Worm (Caenorhabditis elegans) whole organism, L2 larva: ENCODE data around the gene D1054.5.

Experiments used
- C34F6.9 ChIP-seq: fragments of 150-350 bp; optimal IDR thresholded peaks from 2 replicates; lab custom pipeline; 2014; ENCODE audit warnings: missing biosample characterization, missing genetic modification characterization
- F13H6.1 ChIP-seq: sonication (generic microtip); optimal IDR thresholded peaks from 2 replicates; lab custom pipeline; 2016; ENCODE audit warnings: missing genetic modification characterization, missing compliant biosample characterization
- R02D3.7 ChIP-seq: fragments of 150-350 bp; optimal IDR thresholded peaks from 2 replicates; lab custom pipeline; 2014; ENCODE audit warnings: missing biosample characterization, missing genetic modification characterization
- Y55F3AM.14 ChIP-seq: fragments of 200-800 bp; sonication (Bioruptor generic); optimal IDR thresholded peaks from 2 replicates; lab custom pipeline; 2018; ENCODE audit warnings: mild to moderate bottlenecking, missing genetic modification characterization, missing compliant biosample characterization
- ZK546.5 ChIP-seq: sonication (generic microtip); optimal IDR thresholded peaks from 2 replicates; lab custom pipeline; 2017; ENCODE audit warnings: missing biosample characterization, missing genetic modification characterization
- alr-1 ChIP-seq: fragments of 150-350 bp; optimal IDR thresholded peaks from 2 replicates; lab custom pipeline; 2014; ENCODE audit warnings: missing biosample characterization, missing genetic modification characterization
- aly-2 ChIP-seq: fragments of 150-350 bp; optimal IDR thresholded peaks from 2 replicates; lab custom pipeline; 2014; ENCODE audit warnings: missing biosample characterization, missing genetic modification characterization
- ama-1 ChIP-seq: fragments of 150-350 bp; optimal IDR thresholded peaks from 2 replicates; lab custom pipeline; 2018; ENCODE audit warnings: inconsistent platforms
- blmp-1 ChIP-seq: sonication (generic microtip); optimal IDR thresholded peaks from 2 replicates; lab custom pipeline; 2017; ENCODE audit warnings: missing genetic modification characterization, mild to moderate bottlenecking, missing compliant biosample characterization, antibody characterized with exemption, moderate library complexity; ENCODE audit not compliant: insufficient read depth
- ceh-16 ChIP-seq: fragments of 150-350 bp; optimal IDR thresholded peaks from 2 replicates; lab custom pipeline; 2014; ENCODE audit warnings: missing biosample characterization, missing genetic modification characterization
- ceh-82 ChIP-seq: fragments of 150-350 bp; optimal IDR thresholded peaks from 2 replicates; lab custom pipeline; 2014; ENCODE audit warnings: missing biosample characterization, missing genetic modification characterization
- crh-2 ChIP-seq: sonication (generic microtip); optimal IDR thresholded peaks from 2 replicates; lab custom pipeline; 2017; ENCODE audit warnings: missing biosample characterization, missing genetic modification characterization
- dmd-4 ChIP-seq: sonication (generic microtip); optimal IDR thresholded peaks from 2 replicates; lab custom pipeline; 2017; ENCODE audit warnings: missing biosample characterization, missing genetic modification characterization
- egl-27 ChIP-seq: sonication (generic microtip); optimal IDR thresholded peaks from 3 replicates; lab custom pipeline; 2017; ENCODE audit warnings: missing biosample characterization, missing genetic modification reagents, missing genetic modification characterization
- elt-1 ChIP-seq: fragments of 150-350 bp; optimal IDR thresholded peaks from 2 replicates; lab custom pipeline; 2014; ENCODE audit warnings: missing biosample characterization, missing genetic modification characterization
- elt-3 ChIP-seq: sonication (generic microtip); optimal IDR thresholded peaks from 2 replicates; lab custom pipeline; 2017; ENCODE audit warnings: missing biosample characterization, missing genetic modification characterization
- fos-1 ChIP-seq: fragments of 150-350 bp; optimal IDR thresholded peaks from 2 replicates; lab custom pipeline; 2014; ENCODE audit warnings: missing biosample characterization, missing genetic modification characterization
- gmeb-1 ChIP-seq: fragments of 150-350 bp; optimal IDR thresholded peaks from 2 replicates; lab custom pipeline; 2014; ENCODE audit warnings: missing biosample characterization, missing genetic modification characterization
- lin-11 ChIP-seq: fragments of 150-350 bp; sonication (generic microtip); optimal IDR thresholded peaks from 2 replicates; lab custom pipeline; 2014; ENCODE audit warnings: missing biosample characterization, missing genetic modification characterization, inconsistent platforms, mixed read lengths
- lin-13 ChIP-seq: fragments of 150-350 bp; optimal IDR thresholded peaks from 2 replicates; lab custom pipeline; 2014; ENCODE audit warnings: missing biosample characterization, missing genetic modification reagents, missing genetic modification characterization
- lin-39 ChIP-seq: fragments of 150-350 bp; optimal IDR thresholded peaks from 2 replicates; lab custom pipeline; 2014; ENCODE audit warnings: missing biosample characterization, missing genetic modification reagents, missing genetic modification characterization
- lsy-2 ChIP-seq, 2 experiments: fragments of 150-350 bp in 1 of 2; sonication (generic microtip) in 1 of 2; optimal IDR thresholded peaks; 2 replicates each; lab custom pipeline; 2014 to 2017; ENCODE audit warnings: missing biosample characterization in 2 of 2, missing genetic modification characterization in 2 of 2
- mab-5 ChIP-seq: fragments of 150-350 bp; optimal IDR thresholded peaks from 2 replicates; lab custom pipeline; 2014; ENCODE audit warnings: missing biosample characterization, missing genetic modification characterization
- mbf-1 ChIP-seq: sonication (generic microtip); optimal IDR thresholded peaks from 2 replicates; lab custom pipeline; 2017; ENCODE audit warnings: missing biosample characterization, missing genetic modification characterization
- mdl-1 ChIP-seq, 2 experiments: fragments of 150-350 bp in 1 of 2; sonication (generic microtip) in 1 of 2; optimal IDR thresholded peaks; 2 replicates each; lab custom pipeline; 2017; ENCODE audit warnings: missing biosample characterization in 2 of 2, missing genetic modification characterization in 2 of 2
- nhr-10 ChIP-seq: sonication (generic microtip); optimal IDR thresholded peaks from 2 replicates; lab custom pipeline; 2017; ENCODE audit warnings: missing biosample characterization, missing genetic modification characterization
- nhr-11 ChIP-seq: fragments of 150-350 bp; optimal IDR thresholded peaks from 2 replicates; lab custom pipeline; 2014; ENCODE audit warnings: missing biosample characterization, missing genetic modification characterization
- nhr-12 ChIP-seq: fragments of 150-350 bp; optimal IDR thresholded peaks from 2 replicates; lab custom pipeline; 2014; ENCODE audit warnings: missing biosample characterization, missing genetic modification characterization
- nhr-129 ChIP-seq: fragments of 150-350 bp; optimal IDR thresholded peaks from 2 replicates; lab custom pipeline; 2014; ENCODE audit warnings: missing biosample characterization, missing genetic modification characterization
- nhr-21 ChIP-seq: fragments of 150-350 bp; optimal IDR thresholded peaks from 2 replicates; lab custom pipeline; 2014; ENCODE audit warnings: missing biosample characterization, missing genetic modification characterization
- nhr-23 ChIP-seq: fragments of 150-350 bp; optimal IDR thresholded peaks from 2 replicates; lab custom pipeline; 2014; ENCODE audit warnings: missing biosample characterization, missing genetic modification reagents, missing genetic modification characterization
- nhr-237 ChIP-seq: fragments of 150-350 bp; optimal IDR thresholded peaks from 2 replicates; lab custom pipeline; 2014; ENCODE audit warnings: missing biosample characterization, missing genetic modification characterization
- nhr-25 ChIP-seq: fragments of 150-350 bp; sonication (generic microtip); optimal IDR thresholded peaks from 3 replicates; lab custom pipeline; 2014; ENCODE audit warnings: missing biosample characterization, missing genetic modification characterization
- nhr-6 ChIP-seq: fragments of 150-350 bp; optimal IDR thresholded peaks from 2 replicates; lab custom pipeline; 2014; ENCODE audit warnings: missing biosample characterization, missing genetic modification characterization
- nhr-77 ChIP-seq: fragments of 150-350 bp; optimal IDR thresholded peaks from 2 replicates; lab custom pipeline; 2014; ENCODE audit warnings: missing biosample characterization, missing genetic modification characterization
- peb-1 ChIP-seq: fragments of 150-350 bp; optimal IDR thresholded peaks from 2 replicates; lab custom pipeline; 2014; ENCODE audit warnings: missing biosample characterization, missing genetic modification characterization
- sem-4 ChIP-seq: fragments of 150-350 bp; optimal IDR thresholded peaks from 2 replicates; lab custom pipeline; 2014; ENCODE audit warnings: missing biosample characterization, missing genetic modification reagents, missing genetic modification characterization
- skn-1 ChIP-seq: sonication (generic microtip); optimal IDR thresholded peaks from 2 replicates; lab custom pipeline; 2017; ENCODE audit warnings: missing biosample characterization, missing genetic modification characterization
- sma-3 ChIP-seq: sonication (generic microtip); optimal IDR thresholded peaks from 2 replicates; lab custom pipeline; 2016; ENCODE audit warnings: missing genetic modification reagents, missing genetic modification characterization, missing compliant biosample characterization
- sma-9 ChIP-seq, 2 experiments: fragments of 150-350 bp in 1 of 2; sonication (generic microtip) in 1 of 2; optimal IDR thresholded peaks; 2 replicates each; lab custom pipeline; 2014 to 2016; ENCODE audit warnings: missing genetic modification characterization in 2 of 2, mild to moderate bottlenecking in 1 of 2, missing biosample characterization in 1 of 2, missing compliant biosample characterization in 1 of 2, missing genetic modification reagents in 1 of 2, moderate library complexity in 1 of 2
- unc-39 ChIP-seq: fragments of 150-350 bp; optimal IDR thresholded peaks from 2 replicates; lab custom pipeline; 2014; ENCODE audit warnings: missing biosample characterization, missing genetic modification characterization
- unc-55 ChIP-seq: fragments of 150-350 bp; sonication (generic microtip); optimal IDR thresholded peaks from 3 replicates; lab custom pipeline; 2014; ENCODE audit warnings: missing biosample characterization, missing genetic modification reagents, missing genetic modification characterization
- unc-62 ChIP-seq: fragments of 150-350 bp; optimal IDR thresholded peaks from 2 replicates; lab custom pipeline; 2014; ENCODE audit warnings: missing biosample characterization, missing genetic modification reagents, missing genetic modification characterization
- zag-1 ChIP-seq: fragments of 150-350 bp; optimal IDR thresholded peaks from 2 replicates; lab custom pipeline; 2014; ENCODE audit warnings: missing biosample characterization, missing genetic modification characterization
- ztf-1 ChIP-seq: fragments of 200-800 bp; sonication (Bioruptor generic); conservative IDR thresholded peaks from 2 replicates; pipeline ENCODE4 v1.3.6; 2022; ENCODE audit warnings: missing genetic modification characterization, missing compliant biosample characterization
- ztf-11 ChIP-seq: sonication (generic microtip); optimal IDR thresholded peaks from 2 replicates; lab custom pipeline; 2017; ENCODE audit warnings: missing biosample characterization, missing genetic modification characterization

D1054.5 gene

DNA sequence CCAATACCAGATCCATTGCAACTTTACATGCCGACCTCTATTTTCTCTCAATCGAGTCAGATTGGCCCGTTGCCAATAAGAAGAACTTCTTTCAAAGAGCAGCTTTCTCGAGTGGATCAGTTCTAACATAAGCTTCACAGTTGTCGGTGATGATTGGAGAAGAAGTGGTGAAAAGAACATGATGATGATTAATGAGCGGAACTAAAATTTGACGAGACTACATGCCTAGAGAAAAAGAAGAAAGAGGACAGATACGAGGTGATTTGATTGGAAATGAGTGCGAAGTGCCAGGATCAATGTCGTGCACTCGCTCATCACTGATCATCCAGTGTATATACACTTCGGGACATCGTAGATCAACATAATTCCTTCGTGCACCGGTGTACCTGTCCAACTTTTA, 48.7 kb downstream of the D1054.5 start:
- TF ChIP-seq ceh-16 (tag; lab: Kevin White, UChicago) = no peak
- no peak for TF ChIP-seq zag-1 (tag; lab: Kevin White, UChicago)
- TF ChIP-seq sma-9 (GFP tag; optimal IDR thresholded peaks at IDR 0.05; lab: Kevin White, UChicago) = peak; percentile 94
- TF ChIP-seq sma-9 (tag; optimal IDR thresholded peaks at IDR 0.05; lab: Kevin White, UChicago) = peak; percentile 65
- TF ChIP-seq nhr-21 = peak; percentile 44
- TF ChIP-seq ztf-11 (tag; lab: Kevin White, UChicago) = no peak
- no peak for TF ChIP-seq ceh-82 (tag; lab: Kevin White, UChicago)
- no peak for TF ChIP-seq nhr-11
- no peak for TF ChIP-seq blmp-1 (tag; lab: Kevin White, UChicago)
- TF ChIP-seq nhr-77 (tag; lab: Kevin White, UChicago) = no peak
- TF ChIP-seq F13H6.1 (tag; lab: Kevin White, UChicago) = peak; percentile 87
- peak in 1 of 2 experiments; percentile 66 for TF ChIP-seq lsy-2 (tag; optimal IDR thresholded peaks at IDR 0.05; lab: Kevin White, UChicago)
- no peak for TF ChIP-seq alr-1 (tag; lab: Kevin White, UChicago)
- TF ChIP-seq mdl-1 (tag; optimal IDR thresholded peaks at IDR 0.05; lab: Kevin White, UChicago) = no peak
- no peak for TF ChIP-seq gmeb-1 (tag; lab: Kevin White, UChicago)
- peak; percentile 83 for TF ChIP-seq mab-5 (tag; lab: Kevin White, UChicago)
- TF ChIP-seq lin-39 (tag; lab: Kevin White, UChicago) = no peak
- no peak for TF ChIP-seq Y55F3AM.14 (GFP tag; lab: Kevin White, UChicago)
- peak; percentile 1 for TF ChIP-seq fos-1 (tag; lab: Kevin White, UChicago)
- no peak for TF ChIP-seq mbf-1 (tag; lab: Kevin White, UChicago)
- peak; percentile 70 for TF ChIP-seq unc-62 (GFP tag; lab: Kevin White, UChicago)
- no peak for TF ChIP-seq crh-2
- no peak for TF ChIP-seq lin-13 (GFP tag; lab: Kevin White, UChicago)
- TF ChIP-seq aly-2 (tag; lab: Kevin White, UChicago) = no peak
- TF ChIP-seq dmd-4 (tag; lab: Kevin White, UChicago) = no peak
- peak; percentile 73 for TF ChIP-seq egl-27
- no peak for TF ChIP-seq elt-3 (tag; lab: Kevin White, UChicago)
- TF ChIP-seq lin-11 = no peak
- no peak for TF ChIP-seq nhr-12 (tag; lab: Kevin White, UChicago)
- no peak for TF ChIP-seq nhr-10
- peak; percentile 65 for TF ChIP-seq nhr-129
- TF ChIP-seq elt-1 (tag; lab: Kevin White, UChicago) = no peak
- no peak for TF ChIP-seq ztf-1
- TF ChIP-seq unc-55 = no peak
- TF ChIP-seq sma-3 = no peak
- no peak for TF ChIP-seq unc-39 (tag; lab: Kevin White, UChicago)
- TF ChIP-seq nhr-237 (tag; lab: Kevin White, UChicago) = no peak
- TF ChIP-seq nhr-25 (tag; lab: Kevin White, UChicago) = no peak
- TF ChIP-seq skn-1 (tag; lab: Kevin White, UChicago) = no peak
- peak; percentile 79 for TF ChIP-seq sem-4
- peak; percentile 15 for TF ChIP-seq nhr-6
- no peak for TF ChIP-seq nhr-23 (tag; lab: Kevin White, UChicago)
- TF ChIP-seq R02D3.7 (tag; lab: Kevin White, UChicago) = no peak
- peak; percentile 27 for TF ChIP-seq C34F6.9 (tag; lab: Kevin White, UChicago)
- TF ChIP-seq peb-1 (tag; lab: Kevin White, UChicago) = no peak
- TF ChIP-seq, all 48 proteins: peak for 12

DNA sequence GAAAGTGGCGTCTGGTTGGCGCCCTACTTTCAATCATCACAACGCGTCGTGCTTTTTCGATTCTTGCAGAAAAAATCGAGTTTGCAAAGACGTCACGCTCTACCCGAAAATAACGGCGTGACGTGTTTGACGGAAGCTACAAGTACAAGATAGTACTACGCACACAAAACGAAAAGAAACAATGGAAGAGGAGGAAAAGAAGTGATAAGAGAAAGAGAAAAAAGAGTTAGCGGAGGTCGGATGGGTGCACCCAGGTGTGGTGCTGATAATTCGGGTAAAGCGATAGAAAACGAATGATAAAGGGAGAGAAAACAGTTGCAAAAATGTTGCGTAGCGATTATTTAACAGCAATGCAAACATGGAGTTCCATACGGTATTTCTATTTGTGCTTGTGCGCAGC, 49.7 kb downstream of the D1054.5 start:
- TF ChIP-seq nhr-23 (tag; lab: Kevin White, UChicago) (no peak), ZK546.5 (tag; lab: Kevin White, UChicago) (no peak), mdl-1 (tag; optimal IDR thresholded peaks at IDR 0.05; lab: Kevin White, UChicago) (peak in 1 of 2 experiments; percentile 27), mbf-1 (tag; lab: Kevin White, UChicago) (no peak), skn-1 (tag; lab: Kevin White, UChicago) (no peak), nhr-11 (no peak), peb-1 (tag; lab: Kevin White, UChicago) (no peak), nhr-25 (tag; lab: Kevin White, UChicago) (no peak), fos-1 (tag; lab: Kevin White, UChicago) (peak; percentile 76), crh-2 (peak; percentile 52), elt-3 (tag; lab: Kevin White, UChicago) (no peak), dmd-4 (tag; lab: Kevin White, UChicago) (no peak), unc-62 (GFP tag; lab: Kevin White, UChicago) (no peak), ama-1 (lab: Kevin White, UChicago) (no peak), nhr-129 (peak; percentile 28), elt-1 (tag; lab: Kevin White, UChicago) (no peak), egl-27 (peak; percentile 8), ceh-16 (tag; lab: Kevin White, UChicago) (no peak), blmp-1 (tag; lab: Kevin White, UChicago) (no peak), zag-1 (tag; lab: Kevin White, UChicago) (no peak), lsy-2 (tag; optimal IDR thresholded peaks at IDR 0.05; lab: Kevin White, UChicago) (no peak), sma-9 (GFP tag; optimal IDR thresholded peaks at IDR 0.05; lab: Kevin White, UChicago) (peak; percentile 73), sma-9 (tag; optimal IDR thresholded peaks at IDR 0.05; lab: Kevin White, UChicago) (no peak), F13H6.1 (tag; lab: Kevin White, UChicago) (peak; percentile 67), ztf-1 (no peak), gmeb-1 (tag; lab: Kevin White, UChicago) (peak; percentile 33), sma-3 (peak; percentile 32), nhr-10 (no peak), nhr-6 (no peak), R02D3.7 (tag; lab: Kevin White, UChicago) (no peak), lin-39 (tag; lab: Kevin White, UChicago) (no peak)
